Worm (Caenorhabditis elegans) whole organism, L4 larva: ENCODE data around the gene T05H10.8.
A peak's percentile ranks its signal among the peaks of the same experiment; 100 is the strongest.

Experiments used
- D1046.2 ChIP-seq: fragments of 200-800 bp; sonication (Bioruptor generic); IDR thresholded peaks from 2 replicates; pipeline ENCODE4 v1.3.6; 2022; ENCODE audit warnings: missing genetic modification characterization, missing compliant biosample characterization
- F26F4.8 ChIP-seq: fragments of 200-800 bp; sonication (Bioruptor generic); conservative IDR thresholded peaks from 2 replicates; pipeline ENCODE4 v1.3.6; 2022; ENCODE audit warnings: missing genetic modification characterization, missing compliant biosample characterization
- T20F7.1 ChIP-seq: fragments of 200-800 bp; sonication (Bioruptor generic); optimal IDR thresholded peaks from 2 replicates; lab custom pipeline; 2018; ENCODE audit warnings: mild to moderate bottlenecking, missing genetic modification characterization, missing compliant biosample characterization
- T26A8.4 ChIP-seq: fragments of 200-800 bp; sonication (Bioruptor generic); IDR thresholded peaks from 2 replicates; pipeline ENCODE4 v1.3.6; 2022; ENCODE audit warnings: missing genetic modification characterization, missing compliant biosample characterization
- Y105C5A.15 ChIP-seq: fragments of 200-800 bp; sonication (Bioruptor generic); IDR thresholded peaks from 2 replicates; pipeline ENCODE4 v1.3.6; 2022; ENCODE audit warnings: missing genetic modification characterization, missing compliant biosample characterization
- Y5F2A.4 ChIP-seq: fragments of 200-800 bp; sonication (Bioruptor generic); optimal IDR thresholded peaks from 2 replicates; lab custom pipeline; 2018; ENCODE audit warnings: mild to moderate bottlenecking, missing genetic modification characterization, missing compliant biosample characterization
- ZK546.5 ChIP-seq, 2 experiments: sonication (generic microtip); optimal IDR thresholded peaks; 2 replicates each; lab custom pipeline; 2017; ENCODE audit warnings: missing biosample characterization in 2 of 2, missing genetic modification characterization in 2 of 2
- arid-1 ChIP-seq: fragments of 200-800 bp; sonication (Bioruptor generic); conservative IDR thresholded peaks from 2 replicates; pipeline ENCODE4 v1.3.6; 2022; ENCODE audit warnings: missing genetic modification reagents, missing genetic modification characterization, missing compliant biosample characterization
- attf-4 ChIP-seq: sonication (generic microtip); optimal IDR thresholded peaks from 3 replicates; lab custom pipeline; 2017; ENCODE audit warnings: missing biosample characterization, missing genetic modification characterization
- ceh-32 ChIP-seq: sonication (generic microtip); optimal IDR thresholded peaks from 2 replicates; lab custom pipeline; 2016; ENCODE audit warnings: mild to moderate bottlenecking, missing genetic modification characterization, missing compliant biosample characterization; ENCODE audit not compliant: poor library complexity
- ceh-44 ChIP-seq: fragments of 200-800 bp; sonication (Bioruptor generic); IDR thresholded peaks from 2 replicates; pipeline ENCODE4 v1.3.6; 2022; ENCODE audit warnings: missing genetic modification reagents, missing genetic modification characterization, missing compliant biosample characterization
- ctbp-1 ChIP-seq: fragments of 200-800 bp; sonication (Bioruptor generic); IDR thresholded peaks from 2 replicates; pipeline ENCODE4 v1.3.6; 2022; ENCODE audit warnings: missing genetic modification reagents, missing genetic modification characterization, missing compliant biosample characterization
- daf-12 ChIP-seq: fragments of 150-350 bp; optimal IDR thresholded peaks from 2 replicates; lab custom pipeline; 2014; ENCODE audit warnings: missing biosample characterization, missing genetic modification reagents, missing genetic modification characterization
- daf-16 ChIP-seq, 3 experiments: sonication (generic microtip); optimal IDR thresholded peaks; 2 replicates each; lab custom pipeline; 2016 to 2017; ENCODE audit warnings: missing genetic modification characterization in 3 of 3, missing genetic modification reagents in 3 of 3, mild to moderate bottlenecking in 2 of 3, missing compliant biosample characterization in 2 of 3, missing biosample characterization in 1 of 3, moderate library complexity in 1 of 3
- dmd-8 ChIP-seq: fragments of 200-800 bp; sonication (Bioruptor generic); IDR thresholded peaks from 2 replicates; pipeline ENCODE4 v1.3.6; 2022; ENCODE audit warnings: missing genetic modification characterization, missing compliant biosample characterization
- dmd-9 ChIP-seq: fragments of 200-800 bp; sonication (Bioruptor generic); IDR thresholded peaks from 2 replicates; pipeline ENCODE4 v1.3.6; 2022; ENCODE audit warnings: missing genetic modification reagents, missing genetic modification characterization, missing compliant biosample characterization
- duxl-1 ChIP-seq: sonication (generic microtip); optimal IDR thresholded peaks from 2 replicates; lab custom pipeline; 2016; ENCODE audit warnings: mild to moderate bottlenecking, missing genetic modification characterization, moderate library complexity, missing compliant biosample characterization; ENCODE audit not compliant: poor library complexity
- dve-1 ChIP-seq: sonication (generic microtip); optimal IDR thresholded peaks from 2 replicates; lab custom pipeline; 2017; ENCODE audit warnings: antibody characterized with exemption, mild to moderate bottlenecking, missing genetic modification characterization, missing compliant biosample characterization; ENCODE audit not compliant: insufficient read depth
- fkh-10 ChIP-seq: fragments of 150-350 bp; optimal IDR thresholded peaks from 2 replicates; lab custom pipeline; 2014; ENCODE audit warnings: missing biosample characterization, missing genetic modification reagents, missing genetic modification characterization
- fos-1 ChIP-seq: fragments of 150-350 bp; optimal IDR thresholded peaks from 2 replicates; lab custom pipeline; 2014; ENCODE audit warnings: missing biosample characterization, missing genetic modification characterization
- hif-1 ChIP-seq, 2 experiments: sonication (generic microtip); optimal IDR thresholded peaks; 2 replicates each; lab custom pipeline; 2016 to 2017; ENCODE audit warnings: missing compliant biosample characterization in 2 of 2, missing genetic modification characterization in 2 of 2, missing genetic modification reagents in 2 of 2, missing genotype in 2 of 2, mild to moderate bottlenecking in 1 of 2
- hmg-1.1 ChIP-seq: fragments of 200-800 bp; sonication (Bioruptor generic); IDR thresholded peaks from 2 replicates; pipeline ENCODE4 v1.3.6; 2022; ENCODE audit warnings: missing genetic modification reagents, missing genetic modification characterization, missing compliant biosample characterization
- lin-15B ChIP-seq: fragments of 150-350 bp; sonication (generic microtip); optimal IDR thresholded peaks from 3 replicates; lab custom pipeline; 2014; ENCODE audit warnings: missing biosample characterization, missing genetic modification characterization
- lin-39 ChIP-seq: fragments of 150-350 bp; optimal IDR thresholded peaks from 2 replicates; lab custom pipeline; 2014; ENCODE audit warnings: missing biosample characterization, missing genetic modification reagents, missing genetic modification characterization
- madf-9 ChIP-seq: fragments of 200-800 bp; sonication (Bioruptor generic); conservative IDR thresholded peaks from 2 replicates; pipeline ENCODE4 v1.3.6; 2022; ENCODE audit warnings: missing genetic modification reagents, missing genetic modification characterization, missing compliant biosample characterization
- mdl-1 ChIP-seq, 2 experiments: fragments of 150-350 bp in 1 of 2; sonication (generic microtip) in 1 of 2; optimal IDR thresholded peaks; 2 replicates each; lab custom pipeline; 2014 to 2017; ENCODE audit warnings: missing biosample characterization in 2 of 2, missing genetic modification characterization in 2 of 2
- mdt-29 ChIP-seq: fragments of 200-800 bp; sonication (Bioruptor generic); IDR thresholded peaks from 2 replicates; pipeline ENCODE4 v1.3.6; 2022; ENCODE audit warnings: missing genetic modification reagents, missing genetic modification characterization, missing compliant biosample characterization
- mes-2 ChIP-seq: sonication (generic microtip); optimal IDR thresholded peaks from 2 replicates; lab custom pipeline; 2016; ENCODE audit warnings: missing genotype, mild to moderate bottlenecking, missing genetic modification characterization, missing compliant biosample characterization; ENCODE audit not compliant: poor library complexity, severe bottlenecking
- nhr-10 ChIP-seq: fragments of 150-350 bp; optimal IDR thresholded peaks from 2 replicates; lab custom pipeline; 2014; ENCODE audit warnings: missing biosample characterization, missing genetic modification characterization
- nhr-102 ChIP-seq: sonication (generic microtip); optimal IDR thresholded peaks from 2 replicates; lab custom pipeline; 2016; ENCODE audit warnings: mild to moderate bottlenecking, missing genetic modification characterization, moderate library complexity, missing compliant biosample characterization
- nhr-11 ChIP-seq: fragments of 150-350 bp; optimal IDR thresholded peaks from 2 replicates; lab custom pipeline; 2014; ENCODE audit warnings: missing biosample characterization, missing genetic modification characterization
- nhr-111 ChIP-seq: fragments of 200-800 bp; sonication (Bioruptor generic); optimal IDR thresholded peaks from 2 replicates; lab custom pipeline; 2018; ENCODE audit warnings: mild to moderate bottlenecking, missing genetic modification characterization, missing compliant biosample characterization
- nhr-25 ChIP-seq: sonication (generic microtip); optimal IDR thresholded peaks from 2 replicates; lab custom pipeline; 2017; ENCODE audit warnings: missing genetic modification characterization, mild to moderate bottlenecking, missing compliant biosample characterization, antibody characterized with exemption, moderate library complexity, borderline replicate concordance; ENCODE audit not compliant: insufficient read depth
- nhr-42 ChIP-seq: fragments of 200-800 bp; sonication (Bioruptor generic); IDR thresholded peaks from 2 replicates; pipeline ENCODE4 v1.3.6; 2022; ENCODE audit warnings: missing genetic modification characterization, missing compliant biosample characterization
- nhr-6 ChIP-seq: fragments of 150-350 bp; optimal IDR thresholded peaks from 2 replicates; lab custom pipeline; 2014; ENCODE audit warnings: missing biosample characterization, missing genetic modification characterization
- nhr-77 ChIP-seq: fragments of 150-350 bp; optimal IDR thresholded peaks from 2 replicates; lab custom pipeline; 2014; ENCODE audit warnings: missing biosample characterization, missing genetic modification characterization
- pha-4 ChIP-seq, 2 experiments: fragments of 150-350 bp in 1 of 2; fragments of 200-800 bp in 1 of 2; sonication (Bioruptor generic) in 1 of 2; IDR thresholded peaks in 1 of 2; optimal IDR thresholded peaks in 1 of 2; 2 replicates each; pipeline versions ENCODE4 v1.3.6 to Lab custom; 2014 to 2022; ENCODE audit warnings: missing genetic modification characterization in 2 of 2, missing genetic modification reagents in 2 of 2, missing biosample characterization in 1 of 2, missing compliant biosample characterization in 1 of 2
- rbr-2 ChIP-seq: sonication (generic microtip); optimal IDR thresholded peaks from 2 replicates; lab custom pipeline; 2016; ENCODE audit warnings: missing genotype, missing genetic modification characterization, missing compliant biosample characterization
- saeg-2 ChIP-seq: fragments of 200-800 bp; sonication (Bioruptor generic); IDR thresholded peaks from 2 replicates; pipeline ENCODE4 v1.3.6; 2022; ENCODE audit warnings: missing genetic modification reagents, missing genetic modification characterization, missing compliant biosample characterization
- sdz-12 ChIP-seq: fragments of 200-800 bp; sonication (Bioruptor generic); optimal IDR thresholded peaks from 2 replicates; lab custom pipeline; 2018; ENCODE audit warnings: mild to moderate bottlenecking, missing genetic modification characterization, missing compliant biosample characterization
- skn-1 ChIP-seq: fragments of 150-350 bp; optimal IDR thresholded peaks from 2 replicates; lab custom pipeline; 2014; ENCODE audit warnings: missing biosample characterization, missing genetic modification characterization
- spr-1 ChIP-seq: sonication (generic microtip); optimal IDR thresholded peaks from 2 replicates; lab custom pipeline; 2016; ENCODE audit warnings: mild to moderate bottlenecking, missing genetic modification characterization, missing compliant biosample characterization
- tag-97 ChIP-seq: fragments of 200-800 bp; sonication (Bioruptor generic); IDR thresholded peaks from 2 replicates; pipeline ENCODE4 v1.3.6; 2022; ENCODE audit warnings: missing genetic modification characterization, missing compliant biosample characterization
- unc-39 ChIP-seq: sonication (generic microtip); optimal IDR thresholded peaks from 2 replicates; lab custom pipeline; 2017; ENCODE audit warnings: missing biosample characterization, missing genetic modification characterization
- unc-62 ChIP-seq, 3 experiments: fragments of 150-350 bp in 1 of 3; sonication (generic microtip); optimal IDR thresholded peaks in 2 of 3; peaks in 1 of 3; 1 replicate in 1 of 3; 2 replicates in 2 of 3; lab custom pipeline; 2014 to 2017; ENCODE audit warnings: missing biosample characterization in 3 of 3, missing genetic modification characterization in 3 of 3, missing genetic modification reagents in 3 of 3, missing genotype in 1 of 3
- zag-1 ChIP-seq: fragments of 150-350 bp; optimal IDR thresholded peaks from 2 replicates; lab custom pipeline; 2014; ENCODE audit warnings: missing biosample characterization, missing genetic modification characterization
- zfp-3 ChIP-seq: fragments of 200-800 bp; sonication (Bioruptor generic); conservative IDR thresholded peaks from 2 replicates; pipeline ENCODE4 v1.3.6; 2022; ENCODE audit warnings: missing genetic modification reagents, missing genetic modification characterization, missing compliant biosample characterization
- ztf-7 ChIP-seq: fragments of 150-350 bp; optimal IDR thresholded peaks from 2 replicates; lab custom pipeline; 2014; ENCODE audit warnings: missing biosample characterization, missing genetic modification characterization

The T05H10.8 gene

ce11 chrII:8075324-8075810 is 16.5 kb downstream of the T05H10.8 start, which contains the start of gene K02C4.2:
K02C4.2 (plus strand) TSS chrII:8075760.
- TF ChIP-seq hmg-1.1 (GFP tag; lab: Robert Waterston, UW) (peak; percentile 82), D1046.2 (GFP tag; lab: Robert Waterston, UW) (peak; percentile 88), daf-12 (tag; lab: Kevin White, UChicago) (no peak), nhr-77 (tag; lab: Kevin White, UChicago) (peak; percentile 35), pha-4 (GFP tag; IDR thresholded peaks at IDR 0.05; lab: Robert Waterston, UW) (peak; percentile 85), pha-4 (tag; optimal IDR thresholded peaks at IDR 0.05; lab: Kevin White, UChicago) (no peak), fos-1 (tag; lab: Kevin White, UChicago) (no peak), ceh-32 (tag; lab: Kevin White, UChicago) (no peak), mdt-29 (GFP tag; lab: Robert Waterston, UW) (peak; percentile 55; the same call in 1 of the 2 replicates), ctbp-1 (GFP tag; lab: Robert Waterston, UW) (peak; percentile 47; the same call in 1 of the 2 replicates), duxl-1 (tag; lab: Kevin White, UChicago) (peak; percentile 92), nhr-42 (peak; percentile 85), hif-1 (tag; optimal IDR thresholded peaks at IDR 0.05; lab: Kevin White, UChicago) (peak in 1 of 2 experiments; percentile 39), nhr-111 (GFP tag; lab: Kevin White, UChicago) (peak; percentile 90), skn-1 (tag; lab: Kevin White, UChicago) (no peak), nhr-102 (tag; lab: Kevin White, UChicago) (peak; percentile 75), nhr-6 (peak; percentile 76), Y105C5A.15 (GFP tag; lab: Robert Waterston, UW) (0 out of 2 replicates have a peak, but pooled peaks have one; percentile 56), rbr-2 (peak; percentile 62), spr-1 (tag; lab: Kevin White, UChicago) (peak; percentile 73), Y5F2A.4 (peak; percentile 68), attf-4 (no peak), dmd-9 (no peak), zfp-3 (GFP tag; lab: Robert Waterston, UW) (peak; percentile 62; the same call in 1 of the 2 replicates), zag-1 (no peak), T26A8.4 (peak; percentile 84), ceh-44 (GFP tag; lab: Robert Waterston, UW) (no peak), sdz-12 (GFP tag; lab: Kevin White, UChicago) (peak; percentile 72), mdl-1 (tag; optimal IDR thresholded peaks at IDR 0.05; lab: Kevin White, UChicago) (no peak), lin-39 (tag; lab: Kevin White, UChicago) (no peak), lin-15B (tag; lab: Kevin White, UChicago) (no peak), dve-1 (tag; lab: Kevin White, UChicago) (peak; percentile 73), ztf-7 (peak; percentile 77), nhr-10 (peak; percentile 18), saeg-2 (GFP tag; lab: Robert Waterston, UW) (0 out of 2 replicates have a peak, but pooled peaks have one; percentile 13), unc-62 (GFP tag; optimal IDR thresholded peaks at IDR 0.05 in 1 of 2; lab: Kevin White, UChicago) (no peak), unc-62 (tag; optimal IDR thresholded peaks at IDR 0.05; lab: Kevin White, UChicago) (no peak), fkh-10 (no peak), dmd-8 (peak; percentile 93), T20F7.1 (peak; percentile 67), nhr-25 (tag; lab: Kevin White, UChicago) (peak; percentile 52), madf-9 (GFP tag; lab: Robert Waterston, UW) (peak; percentile 68; the same call in 1 of the 2 replicates), ZK546.5 (tag; optimal IDR thresholded peaks at IDR 0.05; lab: Kevin White, UChicago) (no peak), tag-97 (GFP tag; lab: Robert Waterston, UW) (no peak), unc-39 (tag; lab: Kevin White, UChicago) (no peak), F26F4.8 (peak; percentile 85), nhr-11 (tag; lab: Kevin White, UChicago) (no peak), arid-1 (peak; percentile 82), daf-16 (GFP tag; optimal IDR thresholded peaks at IDR 0.05; lab: Kevin White, UChicago) (peak; percentile 70 to 89), daf-16 (tag; optimal IDR thresholded peaks at IDR 0.05; lab: Kevin White, UChicago) (peak; percentile 86), mes-2 (tag; lab: Kevin White, UChicago) (peak; percentile 89)
